Worm (Caenorhabditis elegans) whole organism, L1 larva: ENCODE data around the gene C16C8.14.

Source experiments
- egl-27 ChIP-seq, 2 experiments: fragments of 150-350 bp in 1 of 2; sonication (generic microtip); optimal IDR thresholded peaks; 3 replicates each; lab custom pipeline; 2017 to 2018; ENCODE audit warnings: missing biosample characterization in 2 of 2, missing genetic modification characterization in 2 of 2, missing genetic modification reagents in 2 of 2
- lin-13 ChIP-seq: fragments of 150-350 bp; optimal IDR thresholded peaks from 2 replicates; lab custom pipeline; 2014; ENCODE audit warnings: missing biosample characterization, missing genetic modification reagents, missing genetic modification characterization
- lir-3 ChIP-seq: sonication (generic microtip); optimal IDR thresholded peaks from 2 replicates; lab custom pipeline; 2016; ENCODE audit warnings: mild to moderate bottlenecking, missing genetic modification characterization, moderate library complexity, missing compliant biosample characterization; ENCODE audit not compliant: poor library complexity
- nhr-237 ChIP-seq: fragments of 150-350 bp; optimal IDR thresholded peaks from 2 replicates; lab custom pipeline; 2014; ENCODE audit warnings: missing biosample characterization, missing genetic modification characterization
- nhr-28 ChIP-seq: fragments of 150-350 bp; optimal IDR thresholded peaks from 2 replicates; lab custom pipeline; 2014; ENCODE audit warnings: missing biosample characterization, missing genetic modification characterization

DNA sequence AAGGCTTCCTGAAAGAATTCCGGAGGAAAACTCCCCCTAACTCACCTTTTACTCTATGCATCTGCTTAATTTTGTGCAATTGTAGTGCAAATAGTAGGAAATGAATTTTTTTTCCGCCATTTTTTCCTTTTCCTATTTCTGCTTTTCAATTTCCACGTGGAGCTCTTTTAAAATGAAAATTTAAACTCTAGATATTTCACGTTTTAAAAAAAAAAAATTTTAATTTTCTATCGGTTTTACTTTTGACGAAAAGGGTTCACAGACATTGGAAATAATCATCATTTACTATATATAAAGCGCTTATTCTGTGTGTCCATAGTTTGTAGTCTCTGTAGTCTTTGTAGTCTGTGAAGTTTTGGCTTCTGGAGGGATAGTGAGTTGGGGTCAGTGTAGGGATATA lies 32.0 kb downstream of the C16C8.14 start, which contains the start of gene Y49F6B.8:
- no peak for TF ChIP-seq nhr-237 (tag; lab: Kevin White, UChicago)
- TF ChIP-seq nhr-28 (tag; lab: Kevin White, UChicago): no peak
- no peak for TF ChIP-seq lir-3 (tag; lab: Kevin White, UChicago)
- TF ChIP-seq lin-13 (GFP tag; lab: Kevin White, UChicago): no peak
- TF ChIP-seq egl-27 (tag; optimal IDR thresholded peaks at IDR 0.05; lab: Kevin White, UChicago): no peak
